Fruit fly (Drosophila melanogaster) whole organism, prepupa: ENCODE results near the gene fz2.
A peak's percentile ranks its signal among the peaks of the same experiment; 100 is the strongest.

ENCODE experiments used
- Blimp-1 ChIP-seq: fragments of 200-800 bp; sonication (Bioruptor generic); optimal IDR thresholded peaks from 3 replicates; lab custom pipeline; 2017; ENCODE audit warnings: missing biosample characterization, missing genetic modification characterization, mild to moderate bottlenecking, moderate library complexity, missing genetic modification reagents
- CG1621 ChIP-seq: fragments of 200-800 bp; sonication (Bioruptor generic); optimal IDR thresholded peaks from 3 replicates; lab custom pipeline; 2018; ENCODE audit warnings: missing biosample characterization, mild to moderate bottlenecking, missing genetic modification characterization
- svp ChIP-seq: fragments of 200-800 bp; sonication (Bioruptor generic); peaks from one replicate; lab custom pipeline; 2016; ENCODE audit warnings: missing biosample characterization, missing genetic modification characterization

dm6 chr3L:19091423-19092124 lies 143.6 kb downstream of the fz2 start:
- no peak for TF ChIP-seq Blimp-1 (GFP tag; lab: Kevin White, UChicago)
- no peak for TF ChIP-seq CG1621 (tag; lab: Kevin White, UChicago)
- peak; percentile 80 for TF ChIP-seq svp (GFP tag; lab: Kevin White, UChicago)
